Worm (Caenorhabditis elegans) whole organism, L1 larva: ENCODE data around the gene msp-38.
A peak's percentile ranks its signal among the peaks of the same experiment; 100 is the strongest.

Experiments used
- C34B4.2 ChIP-seq: sonication (generic microtip); optimal IDR thresholded peaks from 2 replicates; lab custom pipeline; 2017; ENCODE audit warnings: mild to moderate bottlenecking, missing genetic modification characterization, missing compliant biosample characterization
- Y116A8C.19 ChIP-seq: sonication (generic microtip); optimal IDR thresholded peaks from 2 replicates; lab custom pipeline; 2016; ENCODE audit warnings: missing compliant biosample characterization, missing genetic modification characterization, borderline replicate concordance
- aha-1 ChIP-seq: fragments of 150-350 bp; optimal IDR thresholded peaks from 2 replicates; lab custom pipeline; 2014; ENCODE audit warnings: missing biosample characterization, missing genetic modification characterization
- blmp-1 ChIP-seq: fragments of 150-350 bp; optimal IDR thresholded peaks from 2 replicates; lab custom pipeline; 2014; ENCODE audit warnings: missing biosample characterization, missing genetic modification characterization
- ceh-88 ChIP-seq: fragments of 200-800 bp; sonication (Bioruptor generic); IDR thresholded peaks from 2 replicates; pipeline ENCODE4 v1.3.6; 2022; ENCODE audit warnings: missing genetic modification characterization, missing compliant biosample characterization
- ceh-90 ChIP-seq: sonication (generic microtip); optimal IDR thresholded peaks from 2 replicates; lab custom pipeline; 2016; ENCODE audit warnings: missing genetic modification characterization, missing compliant biosample characterization
- ces-1 ChIP-seq: fragments of 150-350 bp; optimal IDR thresholded peaks from 2 replicates; lab custom pipeline; 2014; ENCODE audit warnings: missing biosample characterization, missing genetic modification reagents, missing genetic modification characterization
- dsc-1 ChIP-seq: sonication (generic microtip); optimal IDR thresholded peaks from 2 replicates; lab custom pipeline; 2016; ENCODE audit warnings: mild to moderate bottlenecking, missing genetic modification characterization, missing compliant biosample characterization
- efl-1 ChIP-seq, 4 experiments: fragments of 150-350 bp; optimal IDR thresholded peaks in 3 of 4; peaks in 1 of 4; 1 replicate in 1 of 4; 2 replicates in 3 of 4; lab custom pipeline; 2014; ENCODE audit warnings: missing biosample characterization in 2 of 4, missing genetic modification characterization in 2 of 4, missing genetic modification reagents in 2 of 4
- efl-3 ChIP-seq: fragments of 200-800 bp; sonication (Bioruptor generic); optimal IDR thresholded peaks from 2 replicates; lab custom pipeline; 2018; ENCODE audit warnings: mild to moderate bottlenecking, missing genetic modification characterization, missing compliant biosample characterization
- elt-2 ChIP-seq: sonication (generic microtip); optimal IDR thresholded peaks from 2 replicates; lab custom pipeline; 2016; ENCODE audit warnings: missing genetic modification characterization, mild to moderate bottlenecking, inconsistent platforms, missing compliant biosample characterization, missing genetic modification reagents
- elt-3 ChIP-seq, 6 experiments: fragments of 150-350 bp in 1 of 6; sonication (generic microtip); optimal IDR thresholded peaks; 2 replicates each; lab custom pipeline; 2017 to 2018; ENCODE audit warnings: missing biosample characterization in 6 of 6, missing genetic modification characterization in 6 of 6, inconsistent platforms in 1 of 6
- fkh-10 ChIP-seq: sonication (generic microtip); optimal IDR thresholded peaks from 2 replicates; lab custom pipeline; 2017; ENCODE audit warnings: missing biosample characterization, missing genetic modification reagents, missing genetic modification characterization
- hlh-17 ChIP-seq: fragments of 200-800 bp; sonication (Bioruptor generic); optimal IDR thresholded peaks from 2 replicates; lab custom pipeline; 2018; ENCODE audit warnings: missing genetic modification characterization, mild to moderate bottlenecking, missing compliant biosample characterization, moderate library complexity, borderline replicate concordance
- jun-1 ChIP-seq: fragments of 150-350 bp; optimal IDR thresholded peaks from 2 replicates; lab custom pipeline; 2014; ENCODE audit warnings: missing biosample characterization, missing genetic modification reagents, missing genetic modification characterization
- lin-14 ChIP-seq: fragments of 200-800 bp; sonication (Bioruptor generic); optimal IDR thresholded peaks from 2 replicates; lab custom pipeline; 2018; ENCODE audit warnings: mild to moderate bottlenecking, missing genetic modification characterization, moderate library complexity, missing compliant biosample characterization
- lin-35 ChIP-seq, 2 experiments: fragments of 150-350 bp; optimal IDR thresholded peaks; 2 replicates each; lab custom pipeline; 2014; ENCODE audit warnings: missing biosample characterization in 2 of 2, missing genetic modification characterization in 2 of 2, missing genetic modification reagents in 2 of 2
- lin-39 ChIP-seq: fragments of 150-350 bp; optimal IDR thresholded peaks from 2 replicates; lab custom pipeline; 2014; ENCODE audit warnings: missing biosample characterization, missing genetic modification reagents, missing genetic modification characterization
- lsy-2 ChIP-seq, 2 experiments: fragments of 150-350 bp; optimal IDR thresholded peaks; 2 replicates each; lab custom pipeline; 2014; ENCODE audit warnings: missing biosample characterization in 2 of 2, missing genetic modification characterization in 2 of 2
- mdl-1 ChIP-seq, 2 experiments: fragments of 150-350 bp; optimal IDR thresholded peaks; 2 replicates each; lab custom pipeline; 2014 to 2017; ENCODE audit warnings: missing biosample characterization in 2 of 2, missing genetic modification characterization in 2 of 2, inconsistent platforms in 1 of 2
- mep-1 ChIP-seq: fragments of 150-350 bp; optimal IDR thresholded peaks from 2 replicates; lab custom pipeline; 2014; ENCODE audit warnings: missing biosample characterization, missing genetic modification characterization
- nhr-19 ChIP-seq: fragments of 200-800 bp; sonication (Bioruptor generic); conservative IDR thresholded peaks from 2 replicates; pipeline ENCODE4 v1.3.6; 2022; ENCODE audit warnings: missing genetic modification characterization, missing compliant biosample characterization
- nhr-20 ChIP-seq: sonication (generic microtip); optimal IDR thresholded peaks from 2 replicates; lab custom pipeline; 2016; ENCODE audit warnings: mild to moderate bottlenecking, missing genetic modification characterization, missing compliant biosample characterization
- nhr-28 ChIP-seq: fragments of 150-350 bp; optimal IDR thresholded peaks from 2 replicates; lab custom pipeline; 2014; ENCODE audit warnings: missing biosample characterization, missing genetic modification characterization
- nhr-47 ChIP-seq: sonication (generic microtip); optimal IDR thresholded peaks from 2 replicates; lab custom pipeline; 2016; ENCODE audit warnings: mild to moderate bottlenecking, missing genetic modification characterization, moderate library complexity, missing compliant biosample characterization
- nhr-71 ChIP-seq: sonication (generic microtip); optimal IDR thresholded peaks from 2 replicates; lab custom pipeline; 2016; ENCODE audit warnings: mild to moderate bottlenecking, missing genetic modification characterization, moderate library complexity, missing compliant biosample characterization
- nhr-76 ChIP-seq: sonication (generic microtip); optimal IDR thresholded peaks from 2 replicates; lab custom pipeline; 2017; ENCODE audit warnings: missing biosample characterization, missing genetic modification characterization
- nhr-77 ChIP-seq: fragments of 150-350 bp; optimal IDR thresholded peaks from 2 replicates; lab custom pipeline; 2014; ENCODE audit warnings: missing biosample characterization, missing genetic modification characterization
- nhr-90 ChIP-seq: sonication (generic microtip); optimal IDR thresholded peaks from 2 replicates; lab custom pipeline; 2016; ENCODE audit warnings: mild to moderate bottlenecking, missing genetic modification characterization, missing compliant biosample characterization; ENCODE audit not compliant: poor library complexity
- skn-1 ChIP-seq: fragments of 150-350 bp; optimal IDR thresholded peaks from 2 replicates; lab custom pipeline; 2014; ENCODE audit warnings: missing biosample characterization, missing genetic modification characterization
- snu-23 ChIP-seq: sonication (generic microtip); optimal IDR thresholded peaks from 2 replicates; lab custom pipeline; 2016; ENCODE audit warnings: missing genetic modification characterization, missing compliant biosample characterization
- vab-15 ChIP-seq: sonication (generic microtip); optimal IDR thresholded peaks from 2 replicates; lab custom pipeline; 2017; ENCODE audit warnings: missing genotype, mild to moderate bottlenecking, missing genetic modification characterization, missing compliant biosample characterization

msp-38 gene

ce11 chrIV:10176252-10176730 is 32.8 kb upstream of the msp-38 start, which contains the start of gene rack-1 (continued):
- TF ChIP-seq Y116A8C.19 (tag; lab: Kevin White, UChicago) (no peak), ceh-90 (tag; lab: Kevin White, UChicago) (no peak), dsc-1 (tag; lab: Kevin White, UChicago) (peak; percentile 35), skn-1 (tag; lab: Kevin White, UChicago) (peak; percentile 26), lin-14 (GFP tag; lab: Kevin White, UChicago) (peak; percentile 71)

- TF ChIP-seq hlh-17 (GFP tag; lab: Kevin White, UChicago) (no peak), nhr-77 (no peak), nhr-71 (tag; lab: Kevin White, UChicago) (peak; percentile 14), ces-1 (GFP tag; lab: Kevin White, UChicago) (no peak), lin-14 (GFP tag; lab: Kevin White, UChicago) (peak; percentile 73), efl-1 (optimal IDR thresholded peaks at IDR 0.05; lab: Kevin White, UChicago) (no peak), efl-1 (GFP tag; optimal IDR thresholded peaks at IDR 0.05 in 1 of 2; lab: Kevin White, UChicago) (peak in 1 of 2 experiments; percentile 62), nhr-20 (tag; lab: Kevin White, UChicago) (peak; percentile 19), nhr-90 (peak; percentile 33), snu-23 (GFP tag; lab: Kevin White, UChicago) (peak; percentile 25), fkh-10 (no peak), nhr-28 (no peak), blmp-1 (peak; percentile 74), nhr-47 (tag; lab: Kevin White, UChicago) (peak; percentile 0), nhr-76 (tag; lab: Kevin White, UChicago) (no peak), aha-1 (tag; lab: Kevin White, UChicago) (no peak), mep-1 (peak; percentile 14), ceh-90 (tag; lab: Kevin White, UChicago) (no peak), lin-35 (GFP tag; optimal IDR thresholded peaks at IDR 0.05; lab: Kevin White, UChicago) (no peak), elt-2 (tag; lab: Kevin White, UChicago) (peak; percentile 45), vab-15 (tag; lab: Kevin White, UChicago) (no peak), nhr-19 (peak; percentile 9; the same call in 1 of the 2 replicates), ceh-88 (GFP tag; lab: Robert Waterston, UW) (no peak), elt-3 (tag; optimal IDR thresholded peaks at IDR 0.05; lab: Kevin White, UChicago) (peak in 2 of 6 experiments; percentile 0 to 8)
Measured at ce11 chrIV:10174932-10175732, 31.6 kb upstream of the msp-38 start.

ce11 chrIV:10174328-10174727 is 30.8 kb upstream of the msp-38 start, which contains the start of gene pxf-1:
Gene pxf-1 (minus strand): TSS chrIV:10174341.
- TF ChIP-seq efl-3 (GFP tag; lab: Kevin White, UChicago) (no peak), lin-39 (tag; lab: Kevin White, UChicago) (no peak), lsy-2 (tag; optimal IDR thresholded peaks at IDR 0.05; lab: Kevin White, UChicago) (no peak), jun-1 (tag; lab: Kevin White, UChicago) (no peak), mdl-1 (tag; optimal IDR thresholded peaks at IDR 0.05; lab: Kevin White, UChicago) (no peak), nhr-47 (tag; lab: Kevin White, UChicago) (no peak), C34B4.2 (tag; lab: Kevin White, UChicago) (no peak)

ce11 chrIV:10170808-10171207 is 27.3 kb upstream of the msp-38 start:
- TF ChIP-seq lin-14 (GFP tag; lab: Kevin White, UChicago) (peak; percentile 84), ces-1 (GFP tag; lab: Kevin White, UChicago) (peak; percentile 38), nhr-71 (tag; lab: Kevin White, UChicago) (peak; percentile 21), fkh-10 (peak; percentile 92), nhr-76 (tag; lab: Kevin White, UChicago) (no peak)
